Fruit fly (Drosophila melanogaster) whole organism, embryonic: ENCODE measurements around the gene Rbf.

Experiments
- Blimp-1 ChIP-seq: fragments of 200-800 bp; sonication (Bioruptor generic); optimal IDR thresholded peaks from 3 replicates; lab custom pipeline; 2018; ENCODE audit warnings: missing biosample characterization, missing genetic modification characterization, mild to moderate bottlenecking, moderate library complexity, missing genetic modification reagents
- CG10979 ChIP-seq: fragments of 200-800 bp; sonication (Bioruptor generic); optimal IDR thresholded peaks from 2 replicates; lab custom pipeline; 2018; ENCODE audit warnings: missing biosample characterization, mild to moderate bottlenecking, missing genetic modification characterization, moderate library complexity
- CG11398 ChIP-seq: fragments of 200-800 bp; sonication (Bioruptor generic); optimal IDR thresholded peaks from 2 replicates; lab custom pipeline; 2016; ENCODE audit warnings: missing biosample characterization, missing genetic modification characterization
- CG12236 ChIP-seq: fragments of 200-800 bp; sonication (Bioruptor generic); optimal IDR thresholded peaks from 2 replicates; lab custom pipeline; 2016; ENCODE audit warnings: missing biosample characterization, missing genetic modification characterization
- CG12391 ChIP-seq: fragments of 200-800 bp; sonication (Bioruptor generic); optimal IDR thresholded peaks from 3 replicates; lab custom pipeline; 2018; ENCODE audit warnings: missing biosample characterization, mild to moderate bottlenecking, missing genetic modification characterization, moderate library complexity
- CG13123 ChIP-seq: fragments of 200-800 bp; sonication (Bioruptor generic); optimal IDR thresholded peaks from 2 replicates; lab custom pipeline; 2016; ENCODE audit warnings: missing biosample characterization, missing genetic modification characterization
- CG17359 ChIP-seq: fragments of 200-800 bp; sonication (Bioruptor generic); optimal IDR thresholded peaks from 3 replicates; lab custom pipeline; 2018; ENCODE audit warnings: missing biosample characterization, mild to moderate bottlenecking, missing genetic modification characterization, moderate library complexity
- CG17361 ChIP-seq: fragments of 200-800 bp; sonication (Bioruptor generic); IDR thresholded peaks from 3 replicates; pipeline ENCODE4 v1.3.6; 2022; ENCODE audit warnings: missing biosample characterization, missing genetic modification characterization
- CG18476 ChIP-seq: fragments of 200-800 bp; sonication (Bioruptor generic); optimal IDR thresholded peaks from 2 replicates; lab custom pipeline; 2016; ENCODE audit warnings: missing biosample characterization, mild to moderate bottlenecking, missing genetic modification characterization
- CG18599 ChIP-seq: fragments of 200-800 bp; sonication (Bioruptor generic); optimal IDR thresholded peaks from 3 replicates; lab custom pipeline; 2017; ENCODE audit warnings: missing biosample characterization, missing genetic modification characterization, mild to moderate bottlenecking, moderate library complexity, missing genetic modification reagents
- CG2712 ChIP-seq: fragments of 200-800 bp; optimal IDR thresholded peaks from 3 replicates; lab custom pipeline; 2019; ENCODE audit warnings: missing biosample characterization, mild to moderate bottlenecking, missing genetic modification characterization, moderate library complexity
- CG30403 ChIP-seq: fragments of 200-800 bp; sonication (Bioruptor generic); optimal IDR thresholded peaks from 3 replicates; lab custom pipeline; 2016; ENCODE audit warnings: missing biosample characterization, missing genetic modification characterization
- CG3065 ChIP-seq: fragments of 200-800 bp; sonication (Bioruptor generic); optimal IDR thresholded peaks from 2 replicates; lab custom pipeline; 2016; ENCODE audit warnings: missing biosample characterization, missing genetic modification characterization
- CG3838 ChIP-seq: fragments of 200-800 bp; sonication (Bioruptor generic); optimal IDR thresholded peaks from 3 replicates; lab custom pipeline; 2016; ENCODE audit warnings: missing biosample characterization, missing genetic modification characterization
- CG4282 ChIP-seq: fragments of 200-800 bp; sonication (Bioruptor generic); optimal IDR thresholded peaks from 2 replicates; lab custom pipeline; 2016; ENCODE audit warnings: missing biosample characterization, missing genetic modification characterization
- CG4328 ChIP-seq: fragments of 200-800 bp; sonication (Bioruptor generic); optimal IDR thresholded peaks from 3 replicates; lab custom pipeline; 2017; ENCODE audit warnings: missing biosample characterization, missing genetic modification reagents, missing genetic modification characterization
- CG4424 ChIP-seq: fragments of 200-800 bp; sonication (Bioruptor generic); optimal IDR thresholded peaks from 3 replicates; lab custom pipeline; 2016; ENCODE audit warnings: missing biosample characterization, missing genetic modification characterization
- CG4730 ChIP-seq: fragments of 200-800 bp; sonication (Bioruptor generic); IDR thresholded peaks from 2 replicates; pipeline ENCODE4 v1.3.6; 2022; ENCODE audit warnings: missing biosample characterization, missing genetic modification characterization
- CG5953 ChIP-seq: fragments of 200-800 bp; sonication (Bioruptor generic); IDR thresholded peaks from 2 replicates; pipeline ENCODE4 v1.3.6; 2022; ENCODE audit warnings: missing biosample characterization, missing genetic modification characterization
- CG6272 ChIP-seq: fragments of 200-800 bp; sonication (Bioruptor generic); IDR thresholded peaks from 2 replicates; pipeline ENCODE4 v1.3.6; 2022; ENCODE audit warnings: missing biosample characterization, missing genetic modification characterization
- CG7556 ChIP-seq: fragments of 200-800 bp; sonication (Bioruptor generic); optimal IDR thresholded peaks from 2 replicates; lab custom pipeline; 2017; ENCODE audit warnings: missing biosample characterization, mild to moderate bottlenecking, missing genetic modification characterization
- CG7928 ChIP-seq: fragments of 200-800 bp; sonication (Bioruptor generic); optimal IDR thresholded peaks from 2 replicates; lab custom pipeline; 2017; ENCODE audit warnings: missing biosample characterization, mild to moderate bottlenecking, missing genetic modification characterization
- CkIIα-i1 ChIP-seq: fragments of 200-800 bp; sonication (Bioruptor generic); IDR thresholded peaks from 2 replicates; pipeline ENCODE4 v1.3.6; 2022; ENCODE audit warnings: missing biosample characterization, missing genetic modification characterization
- Drgx ChIP-seq: fragments of 200-800 bp; sonication (Bioruptor generic); IDR thresholded peaks from 2 replicates; pipeline ENCODE4 v1.3.6; 2022; ENCODE audit warnings: missing biosample characterization, missing genetic modification characterization
- Eip74EF ChIP-seq, 2 experiments: fragments of 200-800 bp in 1 of 2; fragments of >200 bp in 1 of 2; sonication (Bioruptor generic) in 1 of 2; optimal IDR thresholded peaks; 2 replicates each; lab custom pipeline; 2017 to 2019; ENCODE audit warnings: missing biosample characterization in 2 of 2, missing genetic modification characterization in 2 of 2, mild to moderate bottlenecking in 1 of 2, moderate library complexity in 1 of 2
- Fer1 ChIP-seq: fragments of 200-800 bp; sonication (Bioruptor generic); optimal IDR thresholded peaks from 2 replicates; lab custom pipeline; 2017; ENCODE audit warnings: missing biosample characterization, mild to moderate bottlenecking, missing genetic modification characterization
- Poxn ChIP-seq: fragments of 200-800 bp; sonication (Bioruptor generic); IDR thresholded peaks from 2 replicates; pipeline ENCODE4 v1.3.6; 2022; ENCODE audit warnings: missing biosample characterization, missing genetic modification characterization
- Ptx1 ChIP-seq: fragments of 200-800 bp; sonication (Bioruptor generic); IDR thresholded peaks from 2 replicates; pipeline ENCODE4 v1.3.6; 2022; ENCODE audit warnings: missing biosample characterization, missing genetic modification characterization
- Side ChIP-seq: fragments of 200-800 bp; sonication (Bioruptor generic); optimal IDR thresholded peaks from 2 replicates; lab custom pipeline; 2016; ENCODE audit warnings: missing biosample characterization, missing genetic modification characterization
- Sin3A ChIP-seq: fragments of >200 bp; optimal IDR thresholded peaks from 2 replicates; lab custom pipeline; 2018
- Sox102F ChIP-seq: fragments of 200-800 bp; sonication (Bioruptor generic); optimal IDR thresholded peaks from 2 replicates; lab custom pipeline; 2018; ENCODE audit warnings: missing biosample characterization, mild to moderate bottlenecking, missing genetic modification characterization, moderate library complexity
- Vsx1 ChIP-seq: fragments of 200-800 bp; sonication (Bioruptor generic); optimal IDR thresholded peaks from 2 replicates; lab custom pipeline; 2017; ENCODE audit warnings: missing biosample characterization, mild to moderate bottlenecking, missing genetic modification characterization, missing genetic modification reagents
- chn ChIP-seq: fragments of 200-800 bp; sonication (Bioruptor generic); optimal IDR thresholded peaks from 2 replicates; lab custom pipeline; 2016; ENCODE audit warnings: missing biosample characterization, missing genetic modification characterization
- crol ChIP-seq: fragments of 200-800 bp; sonication (Bioruptor generic); IDR thresholded peaks from 2 replicates; pipeline ENCODE4 v1.3.6; 2022; ENCODE audit warnings: missing biosample characterization, missing genetic modification characterization
- crp ChIP-seq, 2 experiments: fragments of 200-800 bp; sonication (Bioruptor generic); optimal IDR thresholded peaks; 2 replicates in 1 of 2; 3 replicates in 1 of 2; lab custom pipeline; 2017; ENCODE audit warnings: missing biosample characterization in 2 of 2, missing genetic modification characterization in 2 of 2, mild to moderate bottlenecking in 1 of 2, moderate library complexity in 1 of 2
- da ChIP-seq: fragments of 200-800 bp; sonication (Bioruptor generic); optimal IDR thresholded peaks from 2 replicates; lab custom pipeline; 2016; ENCODE audit warnings: missing biosample characterization, missing genetic modification characterization
- dysf ChIP-seq: fragments of 200-800 bp; sonication (Bioruptor generic); IDR thresholded peaks from 3 replicates; pipeline ENCODE4 v1.3.6; 2022; ENCODE audit warnings: missing biosample characterization, missing genetic modification characterization
- esg ChIP-seq: fragments of 200-800 bp; sonication (Bioruptor generic); conservative IDR thresholded peaks from 2 replicates; pipeline ENCODE4 v1.3.6; 2022; ENCODE audit warnings: missing biosample characterization, missing genetic modification characterization
- eve ChIP-seq, 2 experiments: fragments of >200 bp; optimal IDR thresholded peaks; 2 replicates each; lab custom pipeline; 2017; ENCODE audit warnings: missing biosample characterization in 2 of 2, missing genetic modification characterization in 2 of 2
- gem ChIP-seq: fragments of 200-800 bp; sonication (Bioruptor generic); optimal IDR thresholded peaks from 2 replicates; lab custom pipeline; 2019; ENCODE audit warnings: missing biosample characterization, mild to moderate bottlenecking, missing genetic modification characterization, moderate library complexity
- grau ChIP-seq: fragments of 200-800 bp; optimal IDR thresholded peaks from 3 replicates; lab custom pipeline; 2019; ENCODE audit warnings: missing biosample characterization, mild to moderate bottlenecking, missing genetic modification characterization, moderate library complexity
- gro ChIP-seq: fragments of 200-800 bp; sonication (Bioruptor generic); optimal IDR thresholded peaks from 2 replicates; lab custom pipeline; 2016; ENCODE audit warnings: missing biosample characterization, missing genetic modification characterization
- hth ChIP-seq: fragments of >200 bp; optimal IDR thresholded peaks from 2 replicates; lab custom pipeline; 2017; ENCODE audit warnings: inconsistent platforms
- ind ChIP-seq: fragments of 200-800 bp; sonication (Bioruptor generic); optimal IDR thresholded peaks from 3 replicates; lab custom pipeline; 2016; ENCODE audit warnings: missing biosample characterization, missing genetic modification characterization
- jumu ChIP-seq: fragments of 200-800 bp; sonication (Bioruptor generic); optimal IDR thresholded peaks from 3 replicates; lab custom pipeline; 2016; ENCODE audit warnings: missing biosample characterization, missing genetic modification characterization
- mam ChIP-seq: fragments of 200-800 bp; sonication (Bioruptor generic); optimal IDR thresholded peaks from 3 replicates; lab custom pipeline; 2016; ENCODE audit warnings: missing biosample characterization, missing genetic modification characterization
- nmo ChIP-seq: fragments of 200-800 bp; sonication (Bioruptor generic); optimal IDR thresholded peaks from 2 replicates; lab custom pipeline; 2018; ENCODE audit warnings: missing biosample characterization, mild to moderate bottlenecking, missing genetic modification characterization, moderate library complexity
- p53 ChIP-seq: fragments of 200-800 bp; sonication (Bioruptor generic); optimal IDR thresholded peaks from 2 replicates; lab custom pipeline; 2016; ENCODE audit warnings: missing biosample characterization, missing genetic modification characterization
- phol ChIP-seq: fragments of 200-800 bp; sonication (Bioruptor generic); optimal IDR thresholded peaks from 3 replicates; lab custom pipeline; 2018; ENCODE audit warnings: missing biosample characterization, mild to moderate bottlenecking, missing genetic modification characterization, moderate library complexity
- sens-2 ChIP-seq: fragments of 200-800 bp; sonication (Bioruptor generic); IDR thresholded peaks from 2 replicates; pipeline ENCODE4 v1.3.6; 2022; ENCODE audit warnings: missing biosample characterization, missing genetic modification characterization
- sisA ChIP-seq: fragments of 200-800 bp; sonication (Bioruptor generic); IDR thresholded peaks from 2 replicates; pipeline ENCODE4 v1.3.6; 2022; ENCODE audit warnings: missing biosample characterization, missing genetic modification characterization
- vvl ChIP-seq: fragments of 200-800 bp; sonication (Bioruptor generic); IDR thresholded peaks from 2 replicates; pipeline ENCODE4 v1.3.6; 2022; ENCODE audit warnings: missing biosample characterization, missing genetic modification characterization

The Rbf gene

DNA sequence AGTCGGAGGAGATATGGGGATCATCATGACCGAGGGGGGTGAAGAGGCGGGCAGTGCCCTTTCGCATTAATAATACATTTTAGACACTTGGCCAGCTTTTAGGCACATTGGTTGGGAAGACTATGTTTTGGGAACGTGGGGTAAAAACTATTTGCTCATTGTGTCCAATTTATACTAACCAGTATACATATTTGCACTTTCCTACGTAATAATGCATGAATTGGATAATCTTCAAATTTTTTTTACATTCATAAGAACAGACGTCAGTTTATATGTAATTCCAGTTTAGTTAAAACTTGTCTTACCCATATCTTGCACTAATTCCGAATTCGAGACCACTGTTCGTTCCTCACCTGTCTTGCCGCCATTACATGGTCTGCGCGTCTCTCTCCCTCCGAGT, 21.9 kb downstream of the Rbf start (continued):
- TF ChIP-seq Side (GFP tag; lab: Kevin White, UChicago) (no peak), CG3065 (GFP tag; lab: Kevin White, UChicago) (no peak), Drgx (GFP tag; lab: Robert Waterston, UW) (peak; percentile 45; the same call in 1 of the 2 replicates), CG18599 (GFP tag; lab: Kevin White, UChicago) (peak; percentile 12), mam (GFP tag; lab: Kevin White, UChicago) (peak; percentile 2), CG12391 (peak; percentile 8), dysf (GFP tag; lab: Robert Waterston, UW) (peak; percentile 23; the same call in 1 of the 3 replicates), CG18476 (GFP tag; lab: Kevin White, UChicago) (no peak), CG7928 (GFP tag; lab: Kevin White, UChicago) (no peak), p53 (GFP tag; lab: Kevin White, UChicago) (no peak), grau (peak; percentile 33), Vsx1 (GFP tag; lab: Kevin White, UChicago) (no peak), CG7556 (GFP tag; lab: Kevin White, UChicago) (peak; percentile 23), CG13123 (GFP tag; lab: Kevin White, UChicago) (no peak), CG4328 (no peak), gro (GFP tag; lab: Kevin White, UChicago) (no peak), CG5953 (GFP tag; lab: Robert Waterston, UW) (no peak), Sox102F (GFP tag; lab: Kevin White, UChicago) (peak; percentile 30), CG6272 (GFP tag; lab: Robert Waterston, UW) (no peak), CG4424 (GFP tag; lab: Kevin White, UChicago) (peak; percentile 18), crp (GFP tag; optimal IDR thresholded peaks at IDR 0.05; lab: Kevin White, UChicago) (no peak), CkIIα-i1 (GFP tag; lab: Robert Waterston, UW) (no peak), esg (GFP tag; lab: Robert Waterston, UW) (no peak), CG17361 (GFP tag; lab: Robert Waterston, UW) (0 out of 3 replicates have a peak, but pooled peaks have one; percentile 24), CG3838 (GFP tag; lab: Kevin White, UChicago) (no peak), CG4282 (GFP tag; lab: Kevin White, UChicago) (no peak), crol (peak; percentile 27; the same call in 1 of the 2 replicates), Eip74EF (GFP tag; optimal IDR thresholded peaks at IDR 0.05; lab: Kevin White, UChicago) (no peak), CG30403 (GFP tag; lab: Kevin White, UChicago) (peak; percentile 10), chn (GFP tag; lab: Kevin White, UChicago) (no peak), vvl (GFP tag; lab: Robert Waterston, UW) (peak; percentile 30; the same call in 1 of the 2 replicates), phol (tag; lab: Kevin White, UChicago) (peak; percentile 39), CG12236 (GFP tag; lab: Kevin White, UChicago) (no peak), gem (tag; lab: Kevin White, UChicago) (peak; percentile 53), sens-2 (GFP tag; lab: Robert Waterston, UW) (no peak), da (GFP tag; lab: Kevin White, UChicago) (no peak), eve (GFP tag; optimal IDR thresholded peaks at IDR 0.05; lab: Kevin White, UChicago) (no peak), CG2712 (tag; lab: Kevin White, UChicago) (peak; percentile 35), Poxn (GFP tag; lab: Robert Waterston, UW) (no peak), nmo (GFP tag; lab: Kevin White, UChicago) (peak; percentile 36), CG4730 (GFP tag; lab: Robert Waterston, UW) (no peak), hth (no peak), jumu (GFP tag; lab: Kevin White, UChicago) (peak; percentile 20), ind (no peak), Ptx1 (GFP tag; lab: Robert Waterston, UW) (peak; percentile 37; the same call in 1 of the 2 replicates), CG11398 (GFP tag; lab: Kevin White, UChicago) (no peak), CG10979 (peak; percentile 35), sisA (GFP tag; lab: Robert Waterston, UW) (0 out of 2 replicates have a peak, but pooled peaks have one; percentile 21), Blimp-1 (GFP tag; lab: Kevin White, UChicago) (peak; percentile 28), Fer1 (GFP tag; lab: Kevin White, UChicago) (peak; percentile 22), CG17359 (tag; lab: Kevin White, UChicago) (peak; percentile 36), Sin3A (lab: Kevin White, UChicago) (no peak)
